Worm (Caenorhabditis elegans) whole organism, L3 larva: ENCODE measurements around the gene gck-4.

Experiments used
- elt-3 ChIP-seq, 3 experiments: fragments of 150-350 bp in 1 of 3; sonication (generic microtip) in 2 of 3; optimal IDR thresholded peaks; 2 replicates in 2 of 3; 4 replicates in 1 of 3; lab custom pipeline; 2014 to 2017; ENCODE audit warnings: missing biosample characterization in 3 of 3, missing genetic modification characterization in 3 of 3
- lin-39 ChIP-seq: fragments of 150-350 bp; optimal IDR thresholded peaks from 2 replicates; lab custom pipeline; 2018; ENCODE audit warnings: missing biosample characterization, missing genetic modification reagents, missing genetic modification characterization
- skn-1 ChIP-seq: fragments of 150-350 bp; optimal IDR thresholded peaks from 2 replicates; lab custom pipeline; 2014; ENCODE audit warnings: missing biosample characterization, missing genetic modification characterization

DNA sequence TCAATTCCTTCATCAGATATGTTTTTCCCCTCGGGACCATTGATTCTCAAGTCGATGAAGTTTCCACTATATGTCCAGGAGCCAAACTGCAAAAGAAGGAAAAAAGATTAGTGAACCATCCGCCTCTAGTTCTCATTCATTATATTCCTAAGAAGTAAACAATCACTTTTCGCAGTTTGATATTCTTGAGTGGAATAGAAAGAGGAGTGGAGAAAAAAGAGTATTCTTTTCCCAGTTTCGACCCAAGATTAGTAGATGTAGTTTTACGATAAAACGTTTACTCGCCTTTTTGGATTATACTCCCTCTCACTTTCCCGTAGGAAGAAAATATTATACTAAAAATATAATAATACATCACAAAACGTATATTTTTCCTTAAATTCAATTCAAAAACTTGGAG lies 32.1 kb upstream of the gck-4 start:
- TF ChIP-seq elt-3 (tag; optimal IDR thresholded peaks at IDR 0.05; lab: Kevin White, UChicago) (no peak), skn-1 (no peak), lin-39 (tag; lab: Kevin White, UChicago) (no peak)
